Worm (Caenorhabditis elegans) whole organism, young adult: ENCODE data around the gene Y75B12B.11.
"Not testable (repeated sequence)": the region's sequence is repeated elsewhere in the genome, so short reads cannot be mapped to it uniquely, and the experiment has no call there.

Source experiments
- C17E4.6 ChIP-seq: fragments of 200-800 bp; sonication (Bioruptor generic); IDR thresholded peaks from 2 replicates; pipeline ENCODE4 v1.3.6; 2022; ENCODE audit warnings: missing genetic modification reagents, missing genetic modification characterization, missing compliant biosample characterization
- F37B4.10 ChIP-seq: fragments of 200-800 bp; sonication (Bioruptor generic); IDR thresholded peaks from 2 replicates; pipeline ENCODE4 v1.3.6; 2022; ENCODE audit warnings: missing genetic modification characterization, missing compliant biosample characterization
- K12H6.12 ChIP-seq: fragments of 200-800 bp; sonication (Bioruptor generic); optimal IDR thresholded peaks from 2 replicates; lab custom pipeline; 2018; ENCODE audit warnings: mild to moderate bottlenecking, missing genetic modification characterization, missing compliant biosample characterization
- Y53F4B.3 ChIP-seq: fragments of 200-800 bp; sonication (Bioruptor generic); IDR thresholded peaks from 2 replicates; pipeline ENCODE4 v1.3.6; 2022; ENCODE audit warnings: missing genetic modification reagents, missing genetic modification characterization, missing compliant biosample characterization
- ZK185.1 ChIP-seq: sonication (generic microtip); optimal IDR thresholded peaks from 2 replicates; lab custom pipeline; 2016; ENCODE audit warnings: mild to moderate bottlenecking, missing genetic modification characterization, missing compliant biosample characterization; ENCODE audit not compliant: poor library complexity, severe bottlenecking
- akir-1 ChIP-seq: fragments of 200-800 bp; sonication (Bioruptor generic); optimal IDR thresholded peaks from 2 replicates; lab custom pipeline; 2018; ENCODE audit warnings: mild to moderate bottlenecking, missing genetic modification characterization, moderate library complexity, missing compliant biosample characterization
- aptf-2 ChIP-seq: fragments of 200-800 bp; sonication (Bioruptor generic); conservative IDR thresholded peaks from 2 replicates; pipeline ENCODE4 v1.3.6; 2022; ENCODE audit warnings: missing genetic modification reagents, missing genetic modification characterization, missing compliant biosample characterization
- attf-3 ChIP-seq: fragments of 200-800 bp; sonication (Bioruptor generic); conservative IDR thresholded peaks from 2 replicates; pipeline ENCODE4 v1.3.6; 2022; ENCODE audit warnings: missing genetic modification reagents, missing genetic modification characterization, missing compliant biosample characterization
- bed-2 ChIP-seq: fragments of 200-800 bp; sonication (Bioruptor generic); IDR thresholded peaks from 2 replicates; pipeline ENCODE4 v1.3.6; 2022; ENCODE audit warnings: missing genetic modification reagents, missing genetic modification characterization, missing compliant biosample characterization
- ccch-3 ChIP-seq: fragments of 200-800 bp; sonication (Bioruptor generic); optimal IDR thresholded peaks from 2 replicates; lab custom pipeline; 2018; ENCODE audit warnings: mild to moderate bottlenecking, missing genetic modification characterization, missing compliant biosample characterization
- cebp-1 ChIP-seq, 2 experiments: fragments of 200-800 bp in 1 of 2; sonication (Bioruptor generic) in 1 of 2; sonication (generic microtip) in 1 of 2; IDR thresholded peaks in 1 of 2; optimal IDR thresholded peaks in 1 of 2; 2 replicates each; pipeline versions ENCODE4 v1.3.6 to Lab custom; 2017 to 2022; ENCODE audit warnings: missing compliant biosample characterization in 2 of 2, missing genetic modification characterization in 2 of 2, mild to moderate bottlenecking in 1 of 2, missing genetic modification reagents in 1 of 2, moderate library complexity in 1 of 2
- ceh-91 ChIP-seq: fragments of 200-800 bp; sonication (Bioruptor generic); IDR thresholded peaks from 2 replicates; pipeline ENCODE4 v1.3.6; 2022; ENCODE audit warnings: missing genetic modification reagents, missing genetic modification characterization, missing compliant biosample characterization
- dpl-1 ChIP-seq: fragments of 150-350 bp; optimal IDR thresholded peaks from 2 replicates; lab custom pipeline; 2014; ENCODE audit warnings: missing biosample characterization, missing genetic modification reagents, missing genetic modification characterization
- efl-1 ChIP-seq: fragments of 150-350 bp; optimal IDR thresholded peaks from 2 replicates; lab custom pipeline; 2014; ENCODE audit warnings: missing biosample characterization, missing genetic modification reagents, missing genetic modification characterization
- ekl-4 ChIP-seq: fragments of 200-800 bp; sonication (Bioruptor generic); IDR thresholded peaks from 2 replicates; pipeline ENCODE4 v1.3.6; 2022; ENCODE audit warnings: missing genetic modification reagents, missing genetic modification characterization, missing compliant biosample characterization
- hlh-12 ChIP-seq: sonication (generic microtip); optimal IDR thresholded peaks from 2 replicates; lab custom pipeline; 2016; ENCODE audit warnings: missing genetic modification characterization, missing compliant biosample characterization
- lag-1 ChIP-seq: fragments of 200-800 bp; sonication (Bioruptor generic); IDR thresholded peaks from 2 replicates; pipeline ENCODE4 v1.3.6; 2022; ENCODE audit warnings: missing genetic modification reagents, missing genetic modification characterization, missing compliant biosample characterization
- lin-26 ChIP-seq: fragments of 200-800 bp; sonication (Bioruptor generic); IDR thresholded peaks from 2 replicates; pipeline ENCODE4 v1.3.6; 2022; ENCODE audit warnings: missing genetic modification reagents, missing genetic modification characterization, missing compliant biosample characterization
- lin-54 ChIP-seq: fragments of 200-800 bp; sonication (Bioruptor generic); optimal IDR thresholded peaks from 2 replicates; lab custom pipeline; 2018; ENCODE audit warnings: mild to moderate bottlenecking, missing genetic modification characterization, missing compliant biosample characterization
- lsl-1 ChIP-seq: fragments of 200-800 bp; sonication (Bioruptor generic); optimal IDR thresholded peaks from 2 replicates; lab custom pipeline; 2018; ENCODE audit warnings: mild to moderate bottlenecking, missing genetic modification characterization, moderate library complexity, missing compliant biosample characterization
- lsy-27 ChIP-seq: sonication (generic microtip); optimal IDR thresholded peaks from 2 replicates; lab custom pipeline; 2017; ENCODE audit warnings: missing genetic modification characterization, mild to moderate bottlenecking, missing compliant biosample characterization, antibody characterized with exemption, missing genotype, borderline replicate concordance; ENCODE audit not compliant: insufficient read depth
- madf-8 ChIP-seq: fragments of 200-800 bp; sonication (Bioruptor generic); conservative IDR thresholded peaks from 2 replicates; pipeline ENCODE4 v1.3.6; 2022; ENCODE audit warnings: missing genetic modification reagents, missing genetic modification characterization, missing compliant biosample characterization
- mcd-1 ChIP-seq: fragments of 200-800 bp; sonication (Bioruptor generic); IDR thresholded peaks from 2 replicates; pipeline ENCODE4 v1.3.6; 2022; ENCODE audit warnings: missing genetic modification reagents, missing genetic modification characterization, missing compliant biosample characterization
- mes-4 ChIP-seq: sonication (generic microtip); optimal IDR thresholded peaks from 2 replicates; lab custom pipeline; 2016; ENCODE audit warnings: missing genotype, missing genetic modification characterization, missing compliant biosample characterization
- mxl-1 ChIP-seq: sonication (generic microtip); optimal IDR thresholded peaks from 2 replicates; lab custom pipeline; 2016; ENCODE audit warnings: missing genetic modification characterization, missing compliant biosample characterization
- nhr-27 ChIP-seq: fragments of 200-800 bp; sonication (Bioruptor generic); optimal IDR thresholded peaks from 2 replicates; lab custom pipeline; 2018; ENCODE audit warnings: mild to moderate bottlenecking, missing genetic modification characterization, moderate library complexity, missing compliant biosample characterization
- nhr-80 ChIP-seq: sonication (generic microtip); optimal IDR thresholded peaks from 2 replicates; lab custom pipeline; 2016; ENCODE audit warnings: missing genetic modification characterization, missing compliant biosample characterization
- nhr-90 ChIP-seq: sonication (generic microtip); optimal IDR thresholded peaks from 2 replicates; lab custom pipeline; 2016; ENCODE audit warnings: missing genotype, mild to moderate bottlenecking, missing genetic modification characterization, missing compliant biosample characterization
- pha-4 ChIP-seq: fragments of 150-350 bp; sonication (generic microtip); optimal IDR thresholded peaks from 2 replicates; lab custom pipeline; 2014; ENCODE audit warnings: missing biosample characterization, missing genetic modification reagents, missing genetic modification characterization
- rcor-1 ChIP-seq: fragments of 200-800 bp; sonication (Bioruptor generic); IDR thresholded peaks from 2 replicates; pipeline ENCODE4 v1.3.6; 2022; ENCODE audit warnings: missing genetic modification reagents, missing genetic modification characterization, missing compliant biosample characterization
- rec-8 ChIP-seq, 2 experiments: sonication (generic microtip); optimal IDR thresholded peaks; 2 replicates each; lab custom pipeline; 2016; ENCODE audit warnings: mild to moderate bottlenecking in 2 of 2, missing genetic modification characterization in 2 of 2, missing genetic modification reagents in 2 of 2, missing genotype in 2 of 2, missing biosample characterization in 1 of 2, missing compliant biosample characterization in 1 of 2, moderate library complexity in 1 of 2
- sdz-38 ChIP-seq: sonication (generic microtip); optimal IDR thresholded peaks from 2 replicates; lab custom pipeline; 2016; ENCODE audit warnings: missing genotype, missing genetic modification characterization, missing compliant biosample characterization
- snpc-1.1 ChIP-seq: sonication (generic microtip); optimal IDR thresholded peaks from 2 replicates; lab custom pipeline; 2017; ENCODE audit warnings: missing genetic modification characterization, mild to moderate bottlenecking, missing compliant biosample characterization, antibody characterized with exemption, moderate library complexity, missing genotype, missing genetic modification reagents; ENCODE audit not compliant: insufficient read depth
- somi-1 ChIP-seq: fragments of 200-800 bp; sonication (Bioruptor generic); optimal IDR thresholded peaks from 2 replicates; lab custom pipeline; 2018; ENCODE audit warnings: mild to moderate bottlenecking, missing genetic modification characterization, missing compliant biosample characterization
- unc-62 ChIP-seq: fragments of 150-350 bp; optimal IDR thresholded peaks from 2 replicates; lab custom pipeline; 2014; ENCODE audit warnings: missing biosample characterization, missing genetic modification reagents, missing genetic modification characterization
- ztf-18 ChIP-seq: sonication (generic microtip); optimal IDR thresholded peaks from 2 replicates; lab custom pipeline; 2016; ENCODE audit warnings: missing genotype, mild to moderate bottlenecking, missing genetic modification characterization, missing compliant biosample characterization

Gene Y75B12B.11

DNA sequence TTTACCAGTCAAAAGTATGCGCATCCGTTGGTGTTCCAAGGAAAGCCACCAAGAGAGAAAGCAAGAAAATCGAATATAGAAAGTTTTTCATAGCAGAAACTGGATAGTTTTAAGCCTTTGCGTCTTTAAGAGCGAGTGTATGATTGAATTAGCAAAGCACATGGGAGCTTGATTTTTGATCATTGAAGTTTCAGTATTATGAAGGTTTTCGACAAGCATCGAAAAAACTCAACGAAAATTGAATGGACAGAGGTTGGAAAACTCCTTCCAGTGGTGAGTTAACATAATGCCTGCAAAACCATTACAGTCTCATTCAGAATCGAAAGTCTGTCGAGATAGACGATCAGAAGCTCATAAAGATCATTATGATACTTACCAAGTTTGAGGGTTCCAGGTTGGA lies 2.8 kb downstream of the Y75B12B.11 start, which contains the start of gene Y75B12B.13:
Y75B12B.13 (minus strand) TSS at position 101 of the 400 bp plus-strand sequence.
- TF ChIP-seq K12H6.12 (tag; lab: Kevin White, UChicago): no peak
- no peak for TF ChIP-seq ztf-18 (tag; lab: Kevin White, UChicago)
- TF ChIP-seq aptf-2: no peak
- no peak for TF ChIP-seq somi-1 (GFP tag; lab: Kevin White, UChicago)
- no peak for TF ChIP-seq ZK185.1 (tag; lab: Kevin White, UChicago)
- TF ChIP-seq F37B4.10 (GFP tag; lab: Robert Waterston, UW): no peak

DNA sequence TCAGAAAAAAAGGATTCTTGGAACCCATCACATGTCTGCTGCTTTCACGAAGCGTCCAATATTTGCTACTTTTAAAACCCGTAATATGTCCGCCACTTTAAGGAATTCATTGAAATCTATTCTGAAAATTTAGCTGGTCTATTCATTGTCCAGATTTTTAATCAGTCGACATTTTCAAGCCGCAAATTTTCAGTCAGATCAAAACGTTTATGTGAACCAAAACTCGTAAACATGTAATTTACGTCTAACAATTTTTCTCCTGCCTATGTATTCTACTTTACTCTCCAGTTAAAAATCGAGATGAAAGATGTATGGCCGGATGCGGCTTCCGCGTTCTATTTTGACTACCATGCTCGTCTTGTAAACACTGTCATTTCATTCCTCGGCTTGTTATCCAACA lies 6.9 kb downstream of the Y75B12B.11 start, which contains the start of gene srw-1:
srw-1 (plus strand) TSS at position 301 of the 400 bp plus-strand sequence.
- TF ChIP-seq snpc-1.1 (tag; lab: Kevin White, UChicago): no peak
- TF ChIP-seq attf-3 (GFP tag; lab: Robert Waterston, UW): no peak
- no peak for TF ChIP-seq pha-4 (tag; lab: Kevin White, UChicago)
- TF ChIP-seq lsy-27 (tag; lab: Kevin White, UChicago): no peak
- no peak for TF ChIP-seq aptf-2
- TF ChIP-seq rcor-1 (GFP tag; lab: Robert Waterston, UW): no peak
- no peak for TF ChIP-seq nhr-27
- no peak for TF ChIP-seq dpl-1 (GFP tag; lab: Kevin White, UChicago)
- no peak for TF ChIP-seq somi-1 (GFP tag; lab: Kevin White, UChicago)

DNA sequence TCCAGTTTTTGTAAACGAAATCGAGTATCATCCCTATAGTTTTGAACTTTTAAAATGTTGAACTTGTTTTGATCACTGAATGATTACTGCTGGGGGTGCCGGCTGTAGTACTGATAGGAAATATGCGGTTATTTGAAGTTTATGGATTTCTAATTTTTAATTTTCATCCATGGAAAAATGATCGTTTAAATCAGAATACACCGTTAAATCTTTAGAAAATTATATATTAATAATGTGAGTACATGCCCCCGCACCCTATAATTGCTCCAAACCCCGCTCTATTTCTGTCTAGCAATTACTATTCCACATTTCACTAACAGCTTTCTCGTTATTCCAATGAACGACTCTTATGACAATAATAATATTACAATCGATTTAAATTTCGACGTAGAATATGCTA lies 8.7 kb downstream of the Y75B12B.11 start, which contains the start of gene Y75B12B.10:
Y75B12B.10 (plus strand) TSS at position 301 of the 400 bp plus-strand sequence.
- no peak for TF ChIP-seq somi-1 (GFP tag; lab: Kevin White, UChicago)

DNA sequence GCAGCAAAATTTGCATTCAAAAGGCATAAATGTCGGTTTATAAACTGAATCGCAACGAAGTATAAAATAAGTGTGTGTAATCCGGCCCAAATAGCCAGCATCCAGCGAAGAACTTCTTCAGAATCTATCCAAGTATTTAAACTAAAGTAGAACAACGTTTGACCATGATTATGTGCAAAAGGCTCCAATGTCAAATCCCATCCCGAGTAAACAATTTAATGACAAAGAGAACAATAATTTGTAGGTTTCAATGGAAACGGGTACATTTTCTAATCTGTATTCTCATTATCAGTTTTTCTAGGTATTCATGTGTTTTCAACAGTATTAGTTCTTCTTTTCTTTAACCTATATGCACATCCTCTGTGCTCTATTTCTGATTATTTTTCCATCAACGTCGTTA lies 16.6 kb downstream of the Y75B12B.11 start, which contains the start of gene C41G6.12:
C41G6.12 (minus strand) TSS at position 101 of the 400 bp plus-strand sequence.
- not testable (repeated sequence) for TF ChIP-seq ekl-4 (GFP tag; lab: Robert Waterston, UW); Y53F4B.3; bed-2

DNA sequence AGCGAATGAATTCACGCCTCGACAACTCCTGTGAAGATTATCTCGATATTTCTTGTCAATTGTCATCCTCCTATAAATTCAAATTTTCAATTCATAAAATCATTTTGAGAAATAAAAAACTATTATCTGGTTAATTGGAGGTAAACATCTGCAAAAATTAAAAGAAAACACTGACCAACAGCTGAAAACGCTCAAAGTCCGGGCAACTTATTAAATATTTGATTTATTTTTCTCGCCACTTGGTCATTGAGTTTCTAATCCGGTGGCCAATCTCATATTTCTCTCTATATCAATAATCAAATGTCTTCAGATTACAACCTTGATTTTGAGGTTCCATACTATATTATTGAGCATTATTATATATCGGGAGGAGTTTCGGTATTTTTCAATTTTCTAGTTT lies 20.8 kb downstream of the Y75B12B.11 start, which contains the start of gene sri-24:
sri-24 (plus strand) TSS at position 301 of the 400 bp plus-strand sequence.
- TF ChIP-seq ccch-3 (GFP tag; lab: Kevin White, UChicago); lsl-1 (GFP tag; lab: Kevin White, UChicago); nhr-80 (tag; lab: Kevin White, UChicago): not testable (repeated sequence)
- TF ChIP-seq, all 124 proteins: peak for 0; not testable (repeated sequence) for 124

DNA sequence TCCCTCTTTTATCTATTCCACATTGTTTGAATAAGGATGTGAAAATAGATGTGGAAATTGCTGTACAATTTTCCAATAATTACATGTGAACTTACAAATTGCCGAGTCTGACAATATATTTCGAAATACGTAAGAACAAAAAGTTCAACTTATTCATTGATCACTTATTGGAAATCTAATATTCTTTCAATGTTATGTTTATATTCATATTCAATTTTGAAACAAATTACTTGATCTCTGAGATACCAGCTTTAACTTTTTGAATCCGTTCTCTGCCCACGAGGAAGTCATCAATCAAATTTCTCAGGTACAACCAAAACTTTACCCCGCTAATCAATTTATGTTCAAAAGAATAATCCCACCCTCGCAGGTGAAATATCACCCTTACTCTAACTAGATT lies 24.1 kb downstream of the Y75B12B.11 start, which contains the start of gene sri-26:
sri-26 (plus strand) TSS at position 301 of the 400 bp plus-strand sequence.
- not testable (repeated sequence) for TF ChIP-seq mes-4; ceh-91 (GFP tag; lab: Robert Waterston, UW); lin-54 (GFP tag; lab: Kevin White, UChicago)

DNA sequence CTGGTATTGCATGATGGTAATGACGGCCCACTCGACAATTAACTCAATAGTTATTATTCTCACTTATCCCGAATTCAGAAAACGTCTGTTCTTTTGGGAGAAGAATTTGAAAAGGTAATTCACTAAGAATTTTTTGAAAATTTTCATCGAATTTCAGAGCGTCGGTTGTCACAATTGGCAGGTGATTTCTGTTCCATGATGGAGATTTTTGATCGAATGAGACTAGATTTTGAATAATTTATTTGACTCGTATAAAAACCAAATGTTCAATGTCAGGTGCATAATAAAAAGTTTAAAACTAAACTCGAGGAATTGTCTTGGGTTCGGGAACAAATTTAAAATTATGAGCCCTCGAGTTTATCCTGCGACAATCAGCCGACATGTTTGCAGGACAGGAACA lies 25.6 kb downstream of the Y75B12B.11 start, which contains the start of gene sri-25:
sri-25 (plus strand) TSS at position 301 of the 400 bp plus-strand sequence.
- no peak for TF ChIP-seq ekl-4 (GFP tag; lab: Robert Waterston, UW)
- TF ChIP-seq unc-62 (GFP tag; lab: Kevin White, UChicago): no peak
- TF ChIP-seq lin-26 (GFP tag; lab: Robert Waterston, UW): no peak
- no peak for TF ChIP-seq madf-8
- no peak for TF ChIP-seq lin-54 (GFP tag; lab: Kevin White, UChicago)
- TF ChIP-seq F37B4.10 (GFP tag; lab: Robert Waterston, UW): no peak
- no peak for TF ChIP-seq akir-1 (GFP tag; lab: Kevin White, UChicago)
- no peak for TF ChIP-seq hlh-12 (tag; lab: Kevin White, UChicago)
- no peak for TF ChIP-seq mcd-1 (GFP tag; lab: Robert Waterston, UW)
- no peak for TF ChIP-seq mxl-1
- TF ChIP-seq C17E4.6 (GFP tag; lab: Robert Waterston, UW): no peak
- no peak for TF ChIP-seq sdz-38 (tag; lab: Kevin White, UChicago)
- no peak for TF ChIP-seq nhr-90 (tag; lab: Kevin White, UChicago)
- no peak for TF ChIP-seq efl-1 (GFP tag; lab: Kevin White, UChicago)
- no peak for TF ChIP-seq cebp-1 (GFP tag; IDR thresholded peaks at IDR 0.05; lab: Robert Waterston, UW)
- TF ChIP-seq cebp-1 (tag; optimal IDR thresholded peaks at IDR 0.05; lab: Kevin White, UChicago): no peak
- TF ChIP-seq rec-8 (tag; optimal IDR thresholded peaks at IDR 0.05; lab: Kevin White, UChicago): no peak
- TF ChIP-seq lag-1 (GFP tag; lab: Robert Waterston, UW): no peak
